Fruit fly (Drosophila melanogaster) whole organism: Measurements from ENCODE around the gene CG9114.
A peak's percentile ranks its signal among the peaks of the same experiment; 100 is the strongest.

Source experiments
- CG8478 ChIP-seq: fragments of >200 bp; optimal IDR thresholded peaks from 2 replicates; lab custom pipeline; 2018; ENCODE audit warnings: inconsistent platforms
- Dll ChIP-seq: fragments of >200 bp; optimal IDR thresholded peaks from 2 replicates; lab custom pipeline; 2017
- EcR ChIP-seq, 2 experiments: fragments of >200 bp; optimal IDR thresholded peaks; 2 replicates each; lab custom pipeline; 2017; ENCODE audit warnings: missing biosample characterization in 2 of 2, missing genetic modification characterization in 2 of 2, missing genetic modification reagents in 2 of 2
- pan ChIP-seq: fragments of >200 bp; optimal IDR thresholded peaks from 2 replicates; lab custom pipeline; 2017
- psq ChIP-seq: fragments of >200 bp; optimal IDR thresholded peaks from 2 replicates; lab custom pipeline; 2017
- usp ChIP-seq: fragments of >200 bp; optimal IDR thresholded peaks from 2 replicates; lab custom pipeline; 2017; ENCODE audit warnings: missing biosample characterization, missing genetic modification characterization, mixed read lengths

Gene CG9114

DNA sequence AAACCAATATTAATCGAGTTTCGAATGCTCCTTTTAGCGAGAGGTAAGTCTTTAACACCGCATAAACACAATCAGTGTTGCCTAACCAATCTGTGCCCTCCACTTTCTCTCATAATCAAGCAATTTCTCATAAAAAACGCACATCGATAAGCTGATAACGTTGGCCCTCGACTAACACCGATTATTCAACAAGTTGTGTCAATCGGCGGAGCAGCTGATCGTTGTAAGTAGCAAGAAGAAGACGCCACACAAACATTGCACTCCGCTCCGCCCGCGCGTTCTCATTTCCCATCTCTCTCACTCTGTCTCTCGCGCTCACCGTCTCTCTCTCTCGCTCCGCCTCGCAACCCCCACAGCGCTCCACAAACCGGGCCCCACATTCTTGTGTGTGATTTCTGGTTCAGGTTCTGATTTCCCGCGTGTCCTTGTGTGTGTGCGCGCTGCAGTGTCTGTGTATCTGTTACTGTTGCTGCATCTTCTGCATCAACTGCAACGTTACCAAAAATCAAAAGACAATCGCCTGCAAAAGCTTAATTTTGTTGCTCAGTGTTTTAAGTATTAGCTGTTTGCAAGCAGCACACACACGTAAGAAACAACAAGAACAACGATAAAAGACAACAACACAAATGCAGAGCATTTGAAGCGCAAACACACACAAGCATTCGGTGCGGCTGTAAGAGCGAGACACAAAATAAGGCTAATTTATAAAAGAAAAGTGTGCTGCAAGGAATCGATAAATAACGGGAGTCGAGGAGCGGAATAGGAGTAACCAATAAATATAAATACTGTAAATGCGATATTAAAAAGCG, at the start of gene CG9114, which contains the start of gene HDAC6:
TSS of gene CG9114 (minus strand) at position 89 of the 809 bp plus-strand sequence.
TSS of gene HDAC6 (plus strand) at position 245 of the 809 bp plus-strand sequence.
- TF ChIP-seq CG8478 (lab: Kevin White, UChicago) = peak; percentile 1
- no peak for TF ChIP-seq psq
- no peak for TF ChIP-seq usp
- peak; percentile 84 for TF ChIP-seq Dll
- no peak for TF ChIP-seq EcR (GFP tag; optimal IDR thresholded peaks at IDR 0.05; lab: Kevin White, UChicago)
- no peak for TF ChIP-seq pan (lab: Kevin White, UChicago)

DNA sequence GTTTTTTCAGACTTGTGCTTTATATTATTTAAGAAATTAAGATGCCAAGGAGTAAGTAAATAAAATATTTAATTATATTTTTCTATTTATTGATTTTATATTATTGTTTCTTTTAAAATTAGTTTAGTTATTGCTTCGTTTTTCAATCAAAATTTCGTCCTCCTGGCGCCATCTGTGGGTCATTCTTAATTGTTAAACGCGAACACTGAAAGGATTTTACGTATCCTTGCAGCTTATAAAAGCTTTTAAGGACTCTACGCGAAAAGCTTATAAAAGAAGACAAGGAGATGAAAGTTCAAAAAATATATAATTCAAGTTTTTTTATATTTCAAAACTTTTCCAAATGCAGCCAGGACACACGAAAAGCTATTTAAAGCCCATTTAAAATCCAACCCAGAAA, 47.3 kb upstream of the CG9114 start:
- no peak for TF ChIP-seq CG8478 (lab: Kevin White, UChicago)
- no peak for TF ChIP-seq Dll
- no peak for TF ChIP-seq pan (lab: Kevin White, UChicago)
- TF ChIP-seq usp = no peak
- TF ChIP-seq EcR (GFP tag; optimal IDR thresholded peaks at IDR 0.05; lab: Kevin White, UChicago) = no peak
- TF ChIP-seq psq = no peak

- TF ChIP-seq pan (lab: Kevin White, UChicago) (no peak), EcR (GFP tag; optimal IDR thresholded peaks at IDR 0.05; lab: Kevin White, UChicago) (no peak), usp (no peak), CG8478 (lab: Kevin White, UChicago) (no peak), psq (no peak), Dll (no peak)
Measured at dm6 chrX:15379014-15379491, 46.1 kb upstream of the CG9114 start, which contains the start of gene acj6. Gene acj6 (minus strand): TSS chrX:15379064.

DNA sequence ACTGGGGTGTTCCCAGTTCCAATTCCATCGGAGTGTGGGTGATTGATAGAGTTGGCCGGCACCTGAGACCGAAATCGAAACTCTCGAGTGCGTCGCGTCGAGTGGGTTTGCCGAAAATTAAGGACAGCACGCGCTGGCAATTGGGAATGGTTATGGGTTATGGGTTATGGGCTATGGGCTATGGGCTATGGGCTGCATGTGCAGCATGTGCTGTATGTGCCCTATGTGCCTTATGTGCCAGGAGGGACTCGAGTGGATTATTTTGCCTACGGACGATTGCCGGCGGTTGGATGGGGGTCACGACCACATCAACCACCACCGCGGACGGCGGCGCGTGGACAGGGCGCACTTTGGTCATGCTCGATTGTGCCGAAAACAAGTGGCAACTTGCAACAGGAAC, 37.1 kb upstream of the CG9114 start:
- TF ChIP-seq EcR (GFP tag; optimal IDR thresholded peaks at IDR 0.05; lab: Kevin White, UChicago) (no peak), Dll (no peak), usp (no peak), pan (lab: Kevin White, UChicago) (no peak), CG8478 (lab: Kevin White, UChicago) (no peak), psq (no peak)

dm6 chrX:15364467-15364866, 31.5 kb upstream of the CG9114 start:
- no peak for TF ChIP-seq usp
- TF ChIP-seq pan (lab: Kevin White, UChicago) = no peak
- TF ChIP-seq psq = no peak
- TF ChIP-seq CG8478 (lab: Kevin White, UChicago) = no peak
- no peak for TF ChIP-seq Dll
- no peak for TF ChIP-seq EcR (GFP tag; optimal IDR thresholded peaks at IDR 0.05; lab: Kevin White, UChicago)

dm6 chrX:15363649-15364048, 30.7 kb upstream of the CG9114 start:
- no peak for TF ChIP-seq Dll

dm6 chrX:15360961-15361360, 28.0 kb upstream of the CG9114 start, which contains the start of gene Pp1-13C:
Gene Pp1-13C (minus strand): TSS chrX:15361061.
- TF ChIP-seq usp = no peak
- TF ChIP-seq Dll = no peak
- TF ChIP-seq CG8478 (lab: Kevin White, UChicago) = no peak
- no peak for TF ChIP-seq EcR (GFP tag; optimal IDR thresholded peaks at IDR 0.05; lab: Kevin White, UChicago)
- TF ChIP-seq pan (lab: Kevin White, UChicago) = no peak
- no peak for TF ChIP-seq psq

DNA sequence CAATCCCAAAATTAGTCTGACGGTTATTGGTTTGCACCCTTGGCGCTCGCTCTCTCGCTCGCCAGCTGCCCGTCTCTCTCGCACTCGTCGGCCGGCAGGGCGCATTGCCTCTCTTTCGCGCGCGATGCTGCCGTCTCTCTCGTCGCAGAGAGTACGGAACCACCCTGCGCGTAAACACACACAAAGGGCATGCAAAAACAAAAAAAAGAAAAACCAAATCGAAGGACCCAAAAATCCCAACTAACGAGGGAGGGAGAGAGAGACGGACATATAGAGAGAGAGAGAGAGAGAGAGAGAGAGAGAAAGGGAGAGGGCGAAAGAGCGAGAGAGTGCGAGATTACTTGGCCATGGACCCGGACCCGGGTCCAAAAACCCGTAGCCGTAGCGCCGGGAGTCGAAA, 23.5 kb upstream of the CG9114 start:
- no peak for TF ChIP-seq Dll
- no peak for TF ChIP-seq psq
- TF ChIP-seq CG8478 (lab: Kevin White, UChicago) = no peak
- TF ChIP-seq pan (lab: Kevin White, UChicago) = no peak
- TF ChIP-seq usp = no peak
- TF ChIP-seq EcR (GFP tag; optimal IDR thresholded peaks at IDR 0.05; lab: Kevin White, UChicago) = no peak

DNA sequence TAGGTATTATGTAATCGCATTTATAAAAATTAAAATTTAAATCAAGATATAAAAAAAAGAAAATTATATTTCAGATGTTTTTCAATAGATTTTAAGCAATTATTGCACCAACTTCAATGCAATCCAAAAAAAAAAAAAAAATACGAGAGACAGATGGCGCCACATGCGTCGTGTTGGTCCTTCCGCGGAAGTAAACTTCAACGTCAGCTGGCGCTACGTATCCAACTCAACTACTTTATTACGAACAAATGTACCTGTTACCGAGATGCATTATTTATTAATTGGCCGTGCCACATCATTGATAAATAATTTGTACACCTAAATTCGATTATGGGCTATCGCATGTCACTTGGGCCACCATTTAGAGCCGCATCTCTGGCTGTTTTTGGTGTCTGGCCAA, 20.7 kb upstream of the CG9114 start:
- TF ChIP-seq psq (no peak), CG8478 (lab: Kevin White, UChicago) (no peak), Dll (no peak), usp (no peak), pan (lab: Kevin White, UChicago) (no peak), EcR (GFP tag; optimal IDR thresholded peaks at IDR 0.05; lab: Kevin White, UChicago) (no peak)

DNA sequence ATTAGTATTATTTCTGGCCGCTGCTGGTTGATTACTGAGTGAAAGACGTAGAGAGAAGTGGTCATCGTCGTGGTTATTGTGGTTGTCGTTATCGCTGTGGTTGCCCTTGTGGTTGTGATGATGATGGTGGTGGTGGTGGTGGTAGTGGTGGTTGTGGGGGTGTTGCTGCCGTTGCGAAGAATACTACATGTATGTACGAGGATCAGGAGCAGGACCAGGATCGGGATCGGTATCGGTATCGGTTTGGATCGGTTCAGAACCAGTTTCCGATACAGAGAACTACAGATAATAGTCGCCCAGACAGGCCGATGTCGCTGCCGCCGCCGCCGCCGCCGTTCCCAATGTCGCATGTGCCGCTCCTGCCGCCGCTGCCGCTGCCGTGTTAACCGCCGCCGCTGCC, 19.7 kb upstream of the CG9114 start:
- TF ChIP-seq Dll = no peak
- TF ChIP-seq usp = no peak
- TF ChIP-seq CG8478 (lab: Kevin White, UChicago) = no peak
- TF ChIP-seq EcR (GFP tag; optimal IDR thresholded peaks at IDR 0.05; lab: Kevin White, UChicago) = no peak
- TF ChIP-seq pan (lab: Kevin White, UChicago) = no peak
- no peak for TF ChIP-seq psq

DNA sequence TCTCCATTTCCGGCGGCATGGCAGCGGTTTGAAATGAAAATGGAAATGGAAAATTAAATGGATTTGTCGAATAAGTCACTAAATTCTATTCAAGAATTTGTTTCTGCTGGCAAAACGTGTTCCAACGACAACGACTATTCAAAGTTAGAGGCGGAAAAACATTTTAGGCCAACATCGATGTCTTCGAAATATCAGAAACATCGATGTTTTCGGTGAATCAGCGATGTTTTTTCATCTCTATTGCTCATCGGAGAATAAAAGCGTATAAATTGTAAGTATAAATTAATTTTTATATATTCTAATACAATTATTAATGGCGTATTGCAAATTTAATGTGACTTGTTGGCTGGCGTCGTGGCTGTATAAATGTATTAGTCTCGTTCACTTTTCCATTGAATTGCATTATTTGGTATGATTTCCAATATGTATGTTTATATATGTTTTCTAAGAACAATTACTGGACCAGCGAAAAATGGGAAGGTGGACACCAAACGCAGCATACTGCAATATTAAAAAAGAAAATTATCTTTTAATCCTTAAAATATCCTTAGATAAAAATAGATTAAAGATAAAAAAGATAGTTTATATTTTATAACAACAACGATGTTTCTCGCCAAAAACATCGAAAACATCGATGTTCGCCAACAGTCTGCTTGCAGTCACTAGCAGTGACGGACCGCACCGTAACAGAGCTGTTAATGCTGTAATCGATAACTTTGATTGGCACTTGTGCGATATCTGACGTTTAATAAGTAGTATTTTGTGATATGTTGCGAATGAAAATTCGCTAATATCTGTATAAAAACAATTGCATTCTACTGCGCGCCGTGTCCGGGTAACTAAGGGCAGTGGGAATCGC, 11.7 kb upstream of the CG9114 start, which contains the start of the genes CG12608 and Prp5:
TSS of gene CG12608 (minus strand) at position 153 of the 859 bp plus-strand sequence.
TSS of gene Prp5 (plus strand) at position 697 of the 859 bp plus-strand sequence.
- no peak for TF ChIP-seq EcR (GFP tag; optimal IDR thresholded peaks at IDR 0.05; lab: Kevin White, UChicago)
- no peak for TF ChIP-seq Dll
- TF ChIP-seq pan (lab: Kevin White, UChicago) = no peak
- no peak for TF ChIP-seq usp
- no peak for TF ChIP-seq CG8478 (lab: Kevin White, UChicago)
- TF ChIP-seq psq = no peak

DNA sequence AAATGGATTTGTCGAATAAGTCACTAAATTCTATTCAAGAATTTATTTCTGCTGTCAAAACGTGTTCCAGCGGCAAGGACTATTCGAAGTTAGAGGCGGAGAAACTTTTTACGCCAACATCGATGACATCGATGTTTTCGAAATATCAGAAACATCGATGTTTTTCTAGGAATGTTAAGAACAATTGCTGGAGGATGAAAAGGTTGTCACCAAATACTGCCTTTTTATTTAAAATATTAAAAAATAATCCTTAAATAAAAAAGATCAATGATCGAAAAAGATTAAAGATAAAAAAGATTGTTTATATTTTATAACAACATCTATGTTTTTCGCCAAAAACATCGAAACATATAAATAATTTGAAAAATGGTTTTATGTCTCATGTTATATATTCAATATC, 9.1 kb upstream of the CG9114 start, which contains the start of gene CG9123:
TSS of gene CG9123 (minus strand) at position 101 of the 400 bp plus-strand sequence.
- TF ChIP-seq psq = no peak
- no peak for TF ChIP-seq CG8478 (lab: Kevin White, UChicago)
- no peak for TF ChIP-seq EcR (GFP tag; optimal IDR thresholded peaks at IDR 0.05; lab: Kevin White, UChicago)
- TF ChIP-seq usp = no peak
- TF ChIP-seq Dll = no peak
